Fruit fly (Drosophila melanogaster) whole organism, larva: ENCODE measurements around the gene Sox21a.

Source experiments
- noc ChIP-seq: fragments of 200-800 bp; sonication (Bioruptor generic); optimal IDR thresholded peaks from 3 replicates; lab custom pipeline; 2019; ENCODE audit warnings: missing biosample characterization, mild to moderate bottlenecking, missing genetic modification characterization, moderate library complexity

The Sox21a gene

dm6 chr3L:14108068-14108520 is at the start of gene Sox21a:
Gene Sox21a, minus strand, starts transcription at chr3L:14108118.
- no peak for TF ChIP-seq noc (tag; lab: Kevin White, UChicago)

- TF ChIP-seq noc (tag; lab: Kevin White, UChicago) = no peak
These were observed 47.0 kb upstream of the Sox21a start for dm6 chr3L:14154940-14155339.

- no peak for TF ChIP-seq noc (tag; lab: Kevin White, UChicago)
These were observed 45.7 kb upstream of the Sox21a start for dm6 chr3L:14153644-14154043.

- TF ChIP-seq noc (tag; lab: Kevin White, UChicago) = no peak
These were observed 44.7 kb upstream of the Sox21a start for dm6 chr3L:14152608-14153007.

dm6 chr3L:14151447-14151846 is 43.5 kb upstream of the Sox21a start:
- no peak for TF ChIP-seq noc (tag; lab: Kevin White, UChicago)

dm6 chr3L:14150141-14150556 is 42.2 kb upstream of the Sox21a start:
- TF ChIP-seq noc (tag; lab: Kevin White, UChicago) = no peak

dm6 chr3L:14146386-14146785 is 38.5 kb upstream of the Sox21a start:
- TF ChIP-seq noc (tag; lab: Kevin White, UChicago) = no peak

- TF ChIP-seq noc (tag; lab: Kevin White, UChicago) = no peak
These were observed 37.9 kb upstream of the Sox21a start for dm6 chr3L:14145666-14146314.

- TF ChIP-seq noc (tag; lab: Kevin White, UChicago) = no peak
These were observed 27.6 kb upstream of the Sox21a start for dm6 chr3L:14135496-14135895.

dm6 chr3L:14132848-14133392 is 25.0 kb upstream of the Sox21a start:
- TF ChIP-seq noc (tag; lab: Kevin White, UChicago) = no peak

- no peak for TF ChIP-seq noc (tag; lab: Kevin White, UChicago)
These were observed 23.5 kb upstream of the Sox21a start, which contains the start of gene Sox21b for dm6 chr3L:14131274-14131989. Gene Sox21b, minus strand, starts transcription at chr3L:14131324.

dm6 chr3L:14125616-14126015 is 17.7 kb upstream of the Sox21a start:
- TF ChIP-seq noc (tag; lab: Kevin White, UChicago) = no peak

- TF ChIP-seq noc (tag; lab: Kevin White, UChicago) = no peak
These were observed 14.1 kb upstream of the Sox21a start for dm6 chr3L:14122048-14122447.

dm6 chr3L:14118767-14119166 is 10.8 kb upstream of the Sox21a start:
- no peak for TF ChIP-seq noc (tag; lab: Kevin White, UChicago)

- TF ChIP-seq noc (tag; lab: Kevin White, UChicago) = no peak
These were observed 6.2 kb upstream of the Sox21a start for dm6 chr3L:14114084-14114483.

dm6 chr3L:14112899-14113430 is 5.0 kb upstream of the Sox21a start:
- TF ChIP-seq noc (tag; lab: Kevin White, UChicago) = no peak
